Fruit fly (Drosophila melanogaster): ENCODE measurements around the gene CG33191.

The CG33191 gene

DNA sequence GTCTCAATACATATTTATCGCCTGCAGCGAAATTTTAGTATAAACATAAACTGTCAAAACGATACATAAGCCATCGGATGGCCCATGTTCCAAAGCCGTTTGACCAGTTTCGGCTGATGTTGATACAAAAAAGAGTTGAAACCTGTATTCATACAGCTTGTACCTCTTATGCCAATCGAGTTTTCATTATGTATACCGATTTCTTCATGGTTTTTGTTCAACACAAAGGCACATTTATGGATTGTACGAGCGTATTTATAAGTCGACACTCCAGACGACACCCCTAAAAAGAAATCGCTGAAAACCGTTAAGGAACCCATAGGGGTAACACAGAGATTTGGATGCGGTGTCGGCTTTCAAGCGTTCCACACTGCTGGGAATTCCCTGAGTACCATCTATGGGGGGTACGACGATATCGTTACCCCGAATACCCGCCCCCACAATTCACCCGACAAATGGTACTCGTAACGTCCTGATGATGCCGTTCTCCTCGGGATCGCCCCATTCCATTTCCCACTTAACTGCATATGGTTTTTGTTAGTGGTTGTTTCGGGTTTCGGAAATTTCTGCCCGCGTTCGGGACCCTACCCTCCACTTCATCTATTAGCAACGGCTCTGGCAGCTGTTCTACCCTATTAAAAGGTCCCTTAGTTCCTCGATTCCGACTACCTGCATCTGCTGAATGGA lies 28.3 kb upstream of the CG33191 start:
- no peak for TF ChIP-seq noc (tag; optimal IDR thresholded peaks at IDR 0.05)

DNA sequence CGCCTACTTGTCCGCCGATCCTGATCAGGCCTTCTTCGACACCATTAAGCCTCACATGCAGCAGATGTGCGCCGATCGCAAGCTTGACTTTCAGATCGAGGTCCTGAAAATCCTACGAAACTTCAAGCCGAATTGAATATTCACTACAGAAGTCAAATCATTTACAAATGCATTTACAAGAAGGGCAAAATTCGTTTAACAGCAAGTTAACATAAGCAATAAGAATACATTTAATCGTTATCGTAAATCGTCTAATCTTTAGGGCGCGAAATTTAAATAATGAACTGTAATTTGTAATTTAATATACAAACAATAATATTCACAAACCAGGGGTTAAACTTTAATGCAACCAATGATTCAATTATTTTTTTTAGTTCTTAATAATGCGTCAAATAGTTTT lies 27.3 kb upstream of the CG33191 start:
- no peak for TF ChIP-seq noc (tag; optimal IDR thresholded peaks at IDR 0.05)

DNA sequence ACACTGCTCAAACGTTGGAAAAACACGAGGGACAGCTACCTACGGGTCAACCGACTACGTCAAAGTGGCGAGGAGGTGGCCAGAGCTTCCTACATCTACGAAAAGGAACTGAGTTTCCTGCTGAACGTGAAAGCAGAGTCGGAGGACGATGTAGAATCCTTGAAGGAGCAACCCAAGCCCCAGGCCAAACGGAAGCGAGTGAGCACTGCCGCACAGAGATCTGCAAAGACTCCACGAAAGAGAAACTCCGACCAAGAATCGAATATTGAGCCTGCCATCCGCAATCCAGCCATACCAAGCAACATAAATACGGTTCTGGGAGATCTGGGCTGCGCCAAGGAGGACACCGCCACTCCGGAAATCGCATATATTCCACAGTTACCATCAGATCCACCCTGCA lies 26.9 kb upstream of the CG33191 start:
- no peak for TF ChIP-seq noc (tag; optimal IDR thresholded peaks at IDR 0.05)

DNA sequence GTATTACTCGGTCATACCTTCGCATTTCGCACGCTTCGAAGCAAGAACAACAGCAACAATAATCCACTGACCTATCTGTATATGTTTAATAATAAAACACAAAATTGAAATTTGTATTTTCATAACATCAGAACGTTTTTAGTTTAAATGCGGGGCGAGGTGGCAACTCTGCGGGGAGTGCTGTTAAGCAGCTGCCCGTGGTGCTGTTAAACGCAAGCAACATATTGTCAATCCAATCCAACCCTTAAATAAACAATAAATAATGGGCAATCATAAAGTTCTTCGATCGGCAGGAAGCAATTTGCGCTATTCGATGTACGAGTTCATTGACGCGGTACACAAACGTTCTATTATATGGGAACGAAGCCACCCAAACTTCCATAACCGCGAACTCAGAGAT lies 26.4 kb upstream of the CG33191 start, which contains the start of gene hng2:
hng2 (plus strand) TSS at position 219 of the 400 bp plus-strand sequence.
- TF ChIP-seq noc (tag; optimal IDR thresholded peaks at IDR 0.05), result no peak

DNA sequence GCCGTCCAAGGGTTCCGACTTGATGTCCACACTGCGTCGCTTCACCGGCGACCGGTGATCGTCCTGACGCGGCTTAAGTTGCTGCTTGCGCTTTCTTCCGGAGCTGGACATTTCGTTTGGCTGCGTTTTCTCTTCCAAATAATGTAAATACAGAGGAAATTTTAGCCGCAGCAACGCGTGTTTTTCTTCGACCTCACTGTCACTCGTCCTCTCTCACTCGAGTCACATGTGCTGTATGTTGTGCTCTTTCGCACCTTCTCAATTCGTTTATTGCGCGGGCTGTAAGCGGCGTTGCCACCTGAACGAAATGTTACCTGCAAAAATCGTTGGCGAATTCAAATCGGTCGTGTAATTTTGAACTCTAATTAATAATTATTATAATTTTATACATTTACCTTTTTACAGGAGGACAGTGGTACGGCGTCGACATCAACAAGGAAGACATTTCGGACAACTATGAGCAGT lies 25.7 kb upstream of the CG33191 start, which contains the start of gene CG9839:
CG9839 (minus strand) TSS at position 415 of the 465 bp plus-strand sequence.
- TF ChIP-seq noc (tag; optimal IDR thresholded peaks at IDR 0.05), result no peak

DNA sequence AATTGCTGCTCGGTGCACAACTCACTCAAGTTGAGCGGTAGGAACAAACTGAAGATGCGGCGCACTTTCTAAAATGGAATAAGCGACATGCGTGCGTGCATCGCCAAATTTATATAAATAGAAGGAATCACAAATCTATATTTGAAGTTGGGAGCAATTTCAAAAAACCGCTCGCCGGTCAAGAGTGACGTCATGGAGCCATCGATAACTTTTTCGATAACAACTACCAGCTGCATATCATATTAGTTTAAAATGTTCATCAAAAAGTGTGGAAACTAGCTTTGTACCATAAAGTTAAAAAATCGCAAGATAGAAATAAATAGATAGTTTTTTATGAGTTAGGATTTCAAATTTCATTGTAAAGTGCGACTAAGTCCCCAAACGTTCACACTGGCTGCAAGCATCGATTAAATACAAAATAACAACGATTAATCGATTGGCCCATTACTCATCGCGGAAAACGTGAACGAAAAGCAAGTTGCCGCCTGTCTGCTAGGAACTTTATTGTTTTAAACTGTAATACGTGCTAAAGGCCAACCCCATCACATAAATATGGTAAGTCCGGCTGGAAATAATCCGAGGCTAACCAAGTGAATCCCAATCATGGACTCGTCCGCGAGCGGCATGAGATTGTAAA lies 21.5 kb upstream of the CG33191 start, which contains the start of the genes Pif1A, Pif1B and CCT7:
Pif1A (minus strand) TSS at position 51 of the 637 bp plus-strand sequence.
Pif1B (minus strand) TSS at position 51 of the 637 bp plus-strand sequence.
CCT7 (plus strand) TSS at position 439 of the 637 bp plus-strand sequence.
- peak; percentile 9 for TF ChIP-seq noc (tag; optimal IDR thresholded peaks at IDR 0.05)

DNA sequence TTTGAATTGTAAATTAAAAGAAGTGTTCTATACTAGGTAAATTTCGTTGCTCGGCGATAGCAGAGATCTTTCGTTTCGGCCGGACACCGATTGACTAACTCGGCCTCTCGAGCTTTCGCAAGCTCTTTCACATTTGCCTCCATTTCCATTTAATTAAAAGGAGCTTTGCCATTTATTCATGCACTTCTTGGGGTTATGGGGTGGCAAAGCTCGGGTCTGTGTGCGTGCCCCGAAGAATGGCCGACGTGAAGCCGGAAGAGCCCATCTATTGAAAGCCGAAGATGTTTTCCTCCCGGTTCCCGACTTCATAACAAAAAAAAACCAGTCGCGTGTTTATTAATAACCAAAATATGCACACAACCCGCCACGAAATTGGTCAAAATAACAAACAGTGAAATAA lies 20.1 kb upstream of the CG33191 start:
- TF ChIP-seq noc (tag; optimal IDR thresholded peaks at IDR 0.05), result no peak

DNA sequence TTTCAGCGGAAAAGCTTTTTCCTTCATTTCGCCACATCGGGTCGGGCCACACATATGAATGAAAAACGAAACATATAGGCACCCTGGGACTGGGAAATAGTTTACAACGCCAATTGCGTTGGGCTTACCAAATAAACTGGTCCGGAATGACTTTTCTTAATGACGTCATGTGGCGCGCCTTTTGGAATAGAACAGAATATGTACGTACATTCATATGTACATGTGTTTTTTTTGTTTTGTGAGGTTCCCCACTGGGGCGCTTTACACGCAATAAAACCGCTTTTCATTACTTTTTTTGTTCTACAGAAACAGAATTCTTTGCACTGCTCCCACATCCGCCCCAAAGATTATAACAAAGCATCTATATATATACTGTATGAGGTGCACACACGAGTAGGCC lies 18.6 kb upstream of the CG33191 start:
- TF ChIP-seq noc (tag; optimal IDR thresholded peaks at IDR 0.05), result no peak

DNA sequence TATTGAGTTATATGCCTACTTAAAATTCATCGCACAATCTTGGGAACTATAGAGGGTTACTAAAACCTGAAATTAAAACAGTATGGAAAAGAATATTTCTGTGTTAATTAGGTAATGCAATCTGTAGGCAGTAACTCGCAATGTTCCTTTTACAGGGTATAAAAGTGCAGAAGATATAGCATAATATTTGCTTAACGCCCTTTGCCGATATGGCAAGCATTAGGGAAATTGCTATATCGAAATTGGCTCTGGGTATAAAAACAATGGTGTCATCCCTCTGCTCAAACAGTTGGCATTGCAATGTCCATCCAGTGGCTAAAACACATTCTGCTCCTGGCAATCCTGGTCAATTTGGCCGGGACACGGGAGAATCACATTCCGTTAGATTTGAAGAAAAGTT lies 14.7 kb upstream of the CG33191 start, which contains the start of gene Ir85a:
Ir85a (plus strand) TSS at position 301 of the 400 bp plus-strand sequence.
- no peak for TF ChIP-seq noc (tag; optimal IDR thresholded peaks at IDR 0.05)

DNA sequence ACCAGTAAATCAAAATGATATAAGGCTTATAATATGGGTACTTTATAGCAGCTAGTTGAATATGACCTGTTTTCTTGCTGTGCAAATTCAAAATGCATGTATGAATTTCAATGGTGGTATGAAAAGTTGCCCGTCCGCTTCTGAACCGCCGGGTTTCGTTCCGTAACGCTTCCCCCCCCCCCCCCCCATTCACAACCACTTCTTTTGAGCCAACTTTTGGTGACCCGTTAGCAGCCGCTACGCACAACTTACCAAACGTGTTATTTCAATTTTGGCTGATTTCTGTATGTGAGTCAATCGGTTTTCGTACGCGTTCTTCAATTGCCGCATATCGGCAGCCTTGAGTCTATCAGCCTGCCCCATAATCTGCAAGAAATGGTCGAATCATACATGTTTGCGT lies 14.0 kb upstream of the CG33191 start:
- TF ChIP-seq noc (tag; optimal IDR thresholded peaks at IDR 0.05), result no peak

DNA sequence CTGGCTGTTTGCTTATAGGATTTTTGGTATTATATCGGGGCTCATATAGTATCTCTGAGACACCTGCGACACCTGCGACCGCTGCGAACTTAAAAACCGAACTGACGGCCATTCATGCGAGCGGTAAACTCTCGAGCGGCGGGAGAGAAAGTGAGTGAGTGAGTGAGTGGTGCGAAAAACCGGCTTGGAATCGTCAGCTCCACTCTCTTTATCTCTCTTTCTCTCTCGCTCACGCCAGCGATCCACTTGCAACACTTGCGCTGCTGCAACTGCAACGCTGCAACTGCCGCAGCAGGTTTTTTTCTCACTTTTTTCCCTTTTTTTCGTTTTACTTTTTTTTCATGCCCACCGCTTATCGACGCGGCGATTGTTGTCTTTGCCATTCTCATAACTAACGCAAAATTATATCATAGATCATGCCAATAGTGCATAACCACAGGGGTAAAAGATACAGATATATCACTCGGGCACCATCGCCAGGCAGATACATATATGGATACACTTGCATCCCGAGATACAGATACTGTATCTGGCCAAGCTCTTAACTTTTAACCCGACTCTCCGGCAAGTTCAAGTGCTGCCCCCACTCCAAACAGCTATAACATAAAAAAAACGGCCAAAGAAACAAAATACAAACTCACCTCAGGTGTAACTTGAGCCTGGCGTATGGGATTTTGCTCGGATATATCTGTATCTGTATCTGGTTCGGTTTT lies 12.9 kb upstream of the CG33191 start:
- TF ChIP-seq noc (tag; optimal IDR thresholded peaks at IDR 0.05), result no peak

DNA sequence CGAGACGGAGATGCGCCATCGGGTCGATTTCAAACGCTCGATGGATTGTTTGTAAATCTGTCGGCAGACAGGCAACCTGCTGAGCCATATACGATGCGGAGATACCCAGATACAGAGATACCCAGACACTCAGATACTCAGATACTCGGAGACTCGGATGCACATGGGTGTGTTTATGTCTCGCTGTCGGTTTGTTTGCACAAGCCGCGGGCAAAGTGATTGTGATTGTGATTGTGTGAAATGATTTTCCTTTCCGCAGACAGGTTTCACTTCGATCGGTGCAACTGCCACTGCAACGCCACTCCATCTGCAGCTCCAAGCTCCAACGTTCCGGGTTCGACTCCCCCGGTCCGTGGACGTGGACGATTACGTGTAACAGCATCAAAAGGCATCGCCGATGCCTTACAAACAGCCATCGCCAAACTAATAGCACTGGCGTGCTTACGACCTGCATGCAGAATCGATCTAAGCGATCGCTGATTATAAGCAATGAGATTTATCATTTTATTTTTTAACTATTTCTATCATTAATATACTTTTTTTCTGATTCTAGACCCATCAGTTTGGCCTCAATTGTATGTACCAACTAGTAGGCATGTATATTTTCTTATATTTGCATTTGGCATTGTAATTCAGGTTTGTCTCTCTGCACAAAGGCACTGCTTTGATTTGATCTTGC lies 9.1 kb upstream of the CG33191 start:
- no peak for TF ChIP-seq noc (tag; optimal IDR thresholded peaks at IDR 0.05)

DNA sequence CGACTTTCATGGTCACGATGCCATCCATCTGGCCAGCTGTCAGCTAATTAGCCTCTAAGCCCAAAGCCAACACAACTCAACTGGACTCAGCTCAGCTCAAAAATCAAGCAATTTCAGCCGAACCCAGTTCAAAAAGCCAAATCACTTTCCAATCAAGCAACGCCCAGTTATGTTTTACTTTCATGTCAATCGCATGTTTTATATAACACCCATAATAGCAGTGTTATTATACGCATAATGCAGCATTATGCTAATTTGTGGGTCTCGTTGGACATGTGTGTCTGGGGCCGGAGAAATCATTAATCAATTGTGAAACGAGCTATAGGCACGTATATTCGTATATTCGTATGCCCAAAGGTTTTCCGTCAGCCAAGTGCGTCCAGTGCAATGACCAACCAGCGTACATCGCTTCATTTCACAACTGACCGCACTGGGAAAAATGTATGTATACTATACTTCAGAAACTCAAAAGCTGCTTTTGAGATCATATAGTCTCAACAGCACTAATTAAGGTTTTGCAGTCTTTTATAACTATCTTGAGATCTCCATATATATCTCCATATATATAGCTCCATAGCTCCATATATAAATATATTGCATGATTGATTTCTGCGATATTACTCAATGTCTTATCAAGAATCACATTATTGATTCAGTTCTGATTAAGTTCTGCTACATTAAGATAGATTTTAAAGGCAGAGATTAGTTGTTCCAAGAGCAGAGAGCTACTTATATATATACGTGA lies 8.0 kb upstream of the CG33191 start:
- TF ChIP-seq noc (tag; optimal IDR thresholded peaks at IDR 0.05), result no peak

DNA sequence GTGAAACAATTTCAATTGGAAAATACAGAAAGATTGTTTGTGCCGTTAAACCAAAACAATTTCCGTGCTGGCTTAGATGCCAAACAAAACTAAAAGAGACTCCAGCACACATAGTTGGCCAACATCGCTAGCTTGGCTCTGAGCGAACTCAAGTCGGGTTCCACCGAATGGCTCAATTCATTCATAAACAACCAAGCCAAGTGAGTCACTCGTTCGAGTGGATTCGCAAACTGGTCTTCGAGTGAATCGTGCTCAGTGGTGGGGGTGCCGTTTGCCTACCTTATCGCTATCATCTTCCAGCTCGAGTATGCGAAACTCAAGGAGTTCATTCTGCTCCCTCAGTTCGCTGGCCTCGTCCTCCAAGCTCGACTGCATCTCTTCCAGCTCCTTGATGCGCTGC lies 5.7 kb upstream of the CG33191 start:
- TF ChIP-seq noc (tag; optimal IDR thresholded peaks at IDR 0.05), result no peak

DNA sequence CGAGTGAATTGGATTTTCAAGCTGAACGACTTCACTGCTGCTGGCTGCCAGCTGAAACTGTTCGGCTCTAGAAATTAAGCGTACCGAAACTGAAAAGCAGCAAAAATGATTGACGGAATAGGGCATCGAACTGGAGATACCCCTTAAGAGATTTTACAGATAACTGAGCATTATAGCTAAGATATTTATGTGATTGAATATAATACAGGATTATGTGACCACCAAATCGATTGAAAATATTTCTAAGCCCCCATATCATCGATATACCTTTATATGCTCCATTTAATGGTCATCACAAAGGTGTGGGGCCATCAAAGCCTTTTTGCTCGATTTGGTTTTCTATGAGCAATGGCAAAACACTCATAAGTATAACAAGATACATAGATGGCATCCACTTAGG lies 5.1 kb upstream of the CG33191 start:
- no peak for TF ChIP-seq noc (tag; optimal IDR thresholded peaks at IDR 0.05)
